Worm (Caenorhabditis elegans) whole organism, late embryonic: ENCODE data around the gene F38A1.6.

Experiments used
- hlh-30 ChIP-seq: sonication (generic microtip); optimal IDR thresholded peaks from 2 replicates; lab custom pipeline; 2017; ENCODE audit warnings: antibody characterized with exemption, missing genetic modification characterization, missing compliant biosample characterization; ENCODE audit not compliant: insufficient read depth
- pha-4 ChIP-seq: fragments of 150-350 bp; optimal IDR thresholded peaks from 2 replicates; lab custom pipeline; 2018; ENCODE audit warnings: missing biosample characterization, missing genetic modification reagents, missing genetic modification characterization
- unc-86 ChIP-seq: sonication (generic microtip); optimal IDR thresholded peaks from 2 replicates; lab custom pipeline; 2016; ENCODE audit warnings: missing genetic modification characterization, missing compliant biosample characterization

DNA sequence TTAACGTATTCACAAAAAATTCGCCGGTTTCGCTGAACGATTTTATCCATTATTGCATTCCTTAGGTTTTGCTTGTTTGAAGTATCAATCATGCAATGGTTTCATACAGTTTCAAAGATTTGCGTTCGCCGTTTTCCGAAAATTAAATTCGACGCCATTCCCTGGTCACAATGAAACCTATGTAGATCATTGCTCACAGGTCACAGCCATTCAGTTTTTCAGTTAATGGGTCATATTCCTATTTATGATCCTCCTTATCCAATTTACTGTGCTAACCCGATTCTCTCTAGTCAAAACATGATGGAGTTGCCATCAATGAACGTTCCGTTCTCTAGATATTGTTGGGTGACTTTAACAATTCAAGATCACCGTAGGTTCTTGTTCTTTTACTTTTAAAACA is 13.3 kb downstream of the F38A1.6 start, which contains the start of gene F38A1.13:
- TF ChIP-seq hlh-30 (tag; lab: Kevin White, UChicago): no peak
- no peak for TF ChIP-seq unc-86
- no peak for TF ChIP-seq pha-4 (tag; lab: Kevin White, UChicago)
